Worm (Caenorhabditis elegans) whole organism, L3 larva: Measurements from ENCODE around the gene Y43F8B.22.

Experiments used
- ceh-28 ChIP-seq: fragments of 150-350 bp; optimal IDR thresholded peaks from 2 replicates; lab custom pipeline; 2014; ENCODE audit warnings: missing biosample characterization, missing genetic modification reagents, missing genetic modification characterization
- ceh-82 ChIP-seq: fragments of 150-350 bp; optimal IDR thresholded peaks from 2 replicates; lab custom pipeline; 2014; ENCODE audit warnings: missing biosample characterization, missing genetic modification characterization
- ceh-9 ChIP-seq: sonication (generic microtip); optimal IDR thresholded peaks from 2 replicates; lab custom pipeline; 2018; ENCODE audit warnings: missing biosample characterization, missing genetic modification characterization
- daf-12 ChIP-seq: fragments of 150-350 bp; optimal IDR thresholded peaks from 2 replicates; lab custom pipeline; 2014; ENCODE audit warnings: missing biosample characterization, missing genetic modification reagents, missing genetic modification characterization
- eor-1 ChIP-seq, 2 experiments: fragments of 150-350 bp; optimal IDR thresholded peaks; 2 replicates each; lab custom pipeline; 2014 to 2018; ENCODE audit warnings: missing biosample characterization in 2 of 2, missing genetic modification characterization in 2 of 2
- fkh-10 ChIP-seq: sonication (generic microtip); optimal IDR thresholded peaks from 2 replicates; lab custom pipeline; 2017; ENCODE audit warnings: missing biosample characterization, missing genetic modification reagents, missing genetic modification characterization
- fkh-2 ChIP-seq: fragments of 150-350 bp; optimal IDR thresholded peaks from 2 replicates; lab custom pipeline; 2014; ENCODE audit warnings: missing biosample characterization, missing genetic modification reagents, missing genetic modification characterization
- jun-1 ChIP-seq: fragments of 150-350 bp; optimal IDR thresholded peaks from 2 replicates; lab custom pipeline; 2014; ENCODE audit warnings: missing biosample characterization, missing genetic modification reagents, missing genetic modification characterization
- nhr-25 ChIP-seq: sonication (generic microtip); optimal IDR thresholded peaks from 2 replicates; lab custom pipeline; 2017; ENCODE audit warnings: missing biosample characterization, missing genetic modification characterization
- nhr-28 ChIP-seq: fragments of 150-350 bp; optimal IDR thresholded peaks from 2 replicates; lab custom pipeline; 2014; ENCODE audit warnings: missing biosample characterization, missing genetic modification characterization
- pha-4 ChIP-seq: fragments of 150-350 bp; optimal IDR thresholded peaks from 2 replicates; lab custom pipeline; 2014; ENCODE audit warnings: missing biosample characterization, missing genetic modification reagents, missing genetic modification characterization
- ztf-4 ChIP-seq: fragments of 150-350 bp; optimal IDR thresholded peaks from 2 replicates; lab custom pipeline; 2014; ENCODE audit warnings: missing biosample characterization, missing genetic modification characterization

DNA sequence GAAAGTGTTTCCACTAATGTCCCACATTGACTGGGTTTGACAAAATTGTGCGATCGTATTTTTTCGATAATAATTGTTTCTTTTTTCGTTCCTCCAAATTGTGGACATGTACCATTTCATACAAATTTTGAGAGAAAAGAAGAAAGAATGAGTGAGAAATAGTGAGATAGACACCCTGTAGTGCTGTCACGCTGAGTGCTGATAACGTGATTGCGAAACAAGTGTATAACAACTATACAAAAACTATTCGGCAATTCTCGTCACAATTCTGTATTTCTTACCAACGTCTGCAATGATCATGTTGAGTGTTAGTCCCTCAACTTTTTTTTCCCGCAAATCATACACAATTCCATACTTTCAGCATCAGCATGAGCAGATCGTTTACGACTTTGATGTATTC is 46.3 kb upstream of the Y43F8B.22 start, which contains the start of gene C25F9.14:
- TF ChIP-seq fkh-10 (GFP tag; lab: Kevin White, UChicago) (no peak), eor-1 (tag; optimal IDR thresholded peaks at IDR 0.05; lab: Kevin White, UChicago) (no peak), jun-1 (tag; lab: Kevin White, UChicago) (no peak), ceh-28 (tag; lab: Kevin White, UChicago) (no peak), pha-4 (tag; lab: Kevin White, UChicago) (no peak), fkh-2 (tag; lab: Kevin White, UChicago) (no peak), ztf-4 (tag; lab: Kevin White, UChicago) (no peak), ceh-9 (tag; lab: Kevin White, UChicago) (no peak), nhr-25 (tag; lab: Kevin White, UChicago) (no peak), ceh-82 (no peak), nhr-28 (tag; lab: Kevin White, UChicago) (no peak), daf-12 (tag; lab: Kevin White, UChicago) (no peak)
